Worm (Caenorhabditis elegans): Measurements from ENCODE around the gene R06F6.12.

DNA sequence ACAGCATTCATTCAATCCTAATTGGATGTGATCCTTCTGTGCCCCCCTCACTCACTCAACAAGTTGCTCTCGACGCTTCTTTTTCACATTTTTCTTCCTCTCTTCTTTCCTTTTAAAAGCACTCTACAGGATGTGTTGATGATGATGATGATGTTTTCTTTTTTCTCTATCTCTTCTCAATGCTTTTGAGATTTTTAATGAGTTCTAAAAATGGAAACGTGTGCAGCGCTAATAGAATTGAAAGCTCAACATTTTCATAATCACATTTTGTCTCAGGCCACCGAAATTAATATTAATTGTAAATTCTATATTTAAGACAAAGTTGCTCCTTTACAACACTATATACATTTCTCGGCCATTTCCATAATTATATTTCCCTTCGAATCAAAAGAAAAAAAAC lies 23.7 kb downstream of the R06F6.12 start:
- no peak for TF ChIP-seq him-1 (tag; optimal IDR thresholded peaks at IDR 0.05)
- no peak for TF ChIP-seq W03F9.2 (tag; optimal IDR thresholded peaks at IDR 0.05)
- no peak for TF ChIP-seq dao-5 (tag; optimal IDR thresholded peaks at IDR 0.05)

All from whole organism, L4/young adult.